Fruit fly (Drosophila melanogaster): ENCODE measurements around the gene Wdr81.

Wdr81 gene

DNA sequence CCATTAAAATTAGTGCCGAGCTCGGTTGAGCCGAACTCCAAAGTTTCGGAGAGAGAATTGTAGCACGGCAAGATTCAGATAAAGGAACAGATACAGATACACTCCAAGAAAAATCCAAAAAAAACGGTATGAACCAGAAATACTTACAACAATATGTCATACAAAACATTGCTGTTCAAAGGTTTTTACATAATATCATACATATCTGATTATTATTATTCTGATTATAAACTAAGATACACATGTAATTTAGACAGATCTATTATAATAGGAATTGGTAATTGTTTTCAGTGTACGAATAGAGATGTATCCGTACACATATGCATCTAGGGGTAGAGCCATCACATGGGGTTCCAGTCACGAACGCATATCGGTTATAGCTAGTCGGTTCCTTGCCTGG lies 40.7 kb downstream of the Wdr81 start (continued):
- no peak for TF ChIP-seq CG14441 (GFP tag; IDR thresholded peaks at IDR 0.05)
- no peak for TF ChIP-seq chif (GFP tag; optimal IDR thresholded peaks at IDR 0.05)
- TF ChIP-seq Atf-2 (GFP tag; optimal IDR thresholded peaks at IDR 0.05) = no peak
- no peak for TF ChIP-seq fu2 (GFP tag; optimal IDR thresholded peaks at IDR 0.05)
- no peak for TF ChIP-seq Drgx (GFP tag; IDR thresholded peaks at IDR 0.05)
- TF ChIP-seq CG2712 (tag; optimal IDR thresholded peaks at IDR 0.05) = peak; percentile 59
- no peak for TF ChIP-seq CG14965 (GFP tag; optimal IDR thresholded peaks at IDR 0.05; ENCODE audit: borderline replicate concordance)
- TF ChIP-seq CG7556 (GFP tag; optimal IDR thresholded peaks at IDR 0.05) = peak; percentile 4
- no peak for TF ChIP-seq Sin3A (optimal IDR thresholded peaks at IDR 0.05)
- TF ChIP-seq Sox102F (GFP tag; optimal IDR thresholded peaks at IDR 0.05) = peak; percentile 12
- TF ChIP-seq CG1529 (GFP tag; optimal IDR thresholded peaks at IDR 0.05) = no peak
- no peak for TF ChIP-seq mam (GFP tag; optimal IDR thresholded peaks at IDR 0.05)
- no peak for TF ChIP-seq CG31224 (GFP tag; IDR thresholded peaks at IDR 0.05)
- no peak for TF ChIP-seq CG2199 (GFP tag; IDR thresholded peaks at IDR 0.05)
- peak; percentile 15 for TF ChIP-seq zf30C (GFP tag; optimal IDR thresholded peaks at IDR 0.05)
- no peak for TF ChIP-seq Dek (tag; optimal IDR thresholded peaks at IDR 0.05)
- TF ChIP-seq CG12659 (GFP tag; optimal IDR thresholded peaks at IDR 0.05) = no peak
- TF ChIP-seq CG12391 (tag; optimal IDR thresholded peaks at IDR 0.05) = peak; percentile 40
- TF ChIP-seq jigr1 (GFP tag; IDR thresholded peaks at IDR 0.05) = no peak
- TF ChIP-seq CG7987 (GFP tag; optimal IDR thresholded peaks at IDR 0.05) = no peak
- no peak for TF ChIP-seq CG9609 (GFP tag; optimal IDR thresholded peaks at IDR 0.05)
- TF ChIP-seq CG17359 (tag; optimal IDR thresholded peaks at IDR 0.05) = peak; percentile 13
- peak; percentile 28 for TF ChIP-seq nmo (GFP tag; optimal IDR thresholded peaks at IDR 0.05)
- TF ChIP-seq Hey (tag; optimal IDR thresholded peaks at IDR 0.05) = no peak
- peak; percentile 46 for TF ChIP-seq unpg (GFP tag; optimal IDR thresholded peaks at IDR 0.05)
- no peak for TF ChIP-seq CG14014 (GFP tag; IDR thresholded peaks at IDR 0.05)
- no peak for TF ChIP-seq dan (GFP tag; IDR thresholded peaks at IDR 0.05)
- peak; percentile 17 for TF ChIP-seq CG10979 (tag; optimal IDR thresholded peaks at IDR 0.05)
- peak; percentile 29 for TF ChIP-seq CG1603 (tag; optimal IDR thresholded peaks at IDR 0.05)
- TF ChIP-seq CG6791 (GFP tag; IDR thresholded peaks at IDR 0.05; ENCODE audit: partially characterized antibody) = no peak
- TF ChIP-seq CG4404 (GFP tag; IDR thresholded peaks at IDR 0.05) = no peak
- TF ChIP-seq CG18262 (tag; optimal IDR thresholded peaks at IDR 0.05) = peak; percentile 20
- peak; percentile 36; the same call in 1 of the 3 replicates for TF ChIP-seq row (GFP tag; IDR thresholded peaks at IDR 0.05)
- no peak for TF ChIP-seq rib (GFP tag; IDR thresholded peaks at IDR 0.05)
- TF ChIP-seq CG18599 (GFP tag; optimal IDR thresholded peaks at IDR 0.05) = no peak
- no peak for TF ChIP-seq CG14860 (GFP tag; IDR thresholded peaks at IDR 0.05; ENCODE audit: partially characterized antibody)
- no peak for TF ChIP-seq CG9817 (tag; optimal IDR thresholded peaks at IDR 0.05)
- no peak for TF ChIP-seq CG11085 (GFP tag; IDR thresholded peaks at IDR 0.05)
- TF ChIP-seq Med (GFP tag) = peak; percentile 52
- peak; percentile 15 for TF ChIP-seq sens (GFP tag)
- TF ChIP-seq dmrt11E (tag; optimal IDR thresholded peaks at IDR 0.05) = peak; percentile 56
- peak; percentile 3 for TF ChIP-seq CG8924 (tag; optimal IDR thresholded peaks at IDR 0.05)
- 0 out of 3 replicates have a peak, but pooled peaks have one; percentile 2 for TF ChIP-seq CG6175 (GFP tag; IDR thresholded peaks at IDR 0.05)
- TF ChIP-seq CG16813 (GFP tag; IDR thresholded peaks at IDR 0.05; ENCODE audit: partially characterized antibody) = no peak
- TF ChIP-seq CG16815 (GFP tag; optimal IDR thresholded peaks at IDR 0.05) = peak; percentile 25
- peak; percentile 8 for TF ChIP-seq Ssrp (tag; optimal IDR thresholded peaks at IDR 0.05)
- TF ChIP-seq CG14710 (tag; optimal IDR thresholded peaks at IDR 0.05) = peak; percentile 7
- peak; percentile 27 for TF ChIP-seq grau (tag; optimal IDR thresholded peaks at IDR 0.05)
- TF ChIP-seq pros (GFP tag; optimal IDR thresholded peaks at IDR 0.05) = no peak
- no peak; the same call in 1 of the 2 replicates for TF ChIP-seq CG31441 (GFP tag; IDR thresholded peaks at IDR 0.05)
- no peak for TF ChIP-seq CG12744 (GFP tag; optimal IDR thresholded peaks at IDR 0.05)
